Worm (Caenorhabditis elegans) whole organism, late embryonic: Measurements from ENCODE around the gene gcy-1.

ENCODE experiments used
- C08G9.2 ChIP-seq: sonication (generic microtip); optimal IDR thresholded peaks from 2 replicates; lab custom pipeline; 2016; ENCODE audit warnings: mild to moderate bottlenecking, missing genetic modification characterization, moderate library complexity, missing compliant biosample characterization
- K02D7.2 ChIP-seq: sonication (generic microtip); optimal IDR thresholded peaks from 2 replicates; lab custom pipeline; 2017; ENCODE audit warnings: mild to moderate bottlenecking, missing genetic modification characterization, missing compliant biosample characterization
- K09A11.1 ChIP-seq: sonication (generic microtip); optimal IDR thresholded peaks from 2 replicates; lab custom pipeline; 2017; ENCODE audit warnings: antibody characterized with exemption, mild to moderate bottlenecking, missing genetic modification characterization, missing compliant biosample characterization; ENCODE audit not compliant: insufficient read depth
- T23F11.4 ChIP-seq: fragments of 200-800 bp; sonication (Bioruptor generic); optimal IDR thresholded peaks from 2 replicates; lab custom pipeline; 2018; ENCODE audit warnings: mild to moderate bottlenecking, missing genetic modification characterization, missing compliant biosample characterization
- ama-1 ChIP-seq: fragments of 150-350 bp; optimal IDR thresholded peaks from 2 replicates; lab custom pipeline; 2014
- ceh-14 ChIP-seq: sonication (generic microtip); optimal IDR thresholded peaks from 2 replicates; lab custom pipeline; 2016; ENCODE audit warnings: missing genotype, missing genetic modification characterization, missing compliant biosample characterization
- ceh-19 ChIP-seq: fragments of 200-800 bp; sonication (Bioruptor generic); optimal IDR thresholded peaks from 2 replicates; lab custom pipeline; 2018; ENCODE audit warnings: mild to moderate bottlenecking, missing genetic modification characterization, missing compliant biosample characterization
- ceh-2 ChIP-seq: sonication (generic microtip); optimal IDR thresholded peaks from 2 replicates; lab custom pipeline; 2016; ENCODE audit warnings: missing genotype, missing genetic modification characterization, missing compliant biosample characterization
- ceh-22 ChIP-seq: sonication (generic microtip); optimal IDR thresholded peaks from 2 replicates; lab custom pipeline; 2017; ENCODE audit warnings: missing biosample characterization, missing genetic modification characterization
- ceh-24 ChIP-seq: sonication (generic microtip); optimal IDR thresholded peaks from 2 replicates; lab custom pipeline; 2016; ENCODE audit warnings: mild to moderate bottlenecking, missing genetic modification characterization, missing compliant biosample characterization
- ceh-31 ChIP-seq: sonication (generic microtip); optimal IDR thresholded peaks from 2 replicates; lab custom pipeline; 2016; ENCODE audit warnings: missing genetic modification characterization, missing compliant biosample characterization
- ceh-34 ChIP-seq: sonication (generic microtip); optimal IDR thresholded peaks from 2 replicates; lab custom pipeline; 2016; ENCODE audit warnings: mild to moderate bottlenecking, missing genetic modification characterization, missing compliant biosample characterization
- ceh-6 ChIP-seq: fragments of 200-800 bp; sonication (Bioruptor generic); optimal IDR thresholded peaks from 2 replicates; lab custom pipeline; 2018; ENCODE audit warnings: mild to moderate bottlenecking, missing genetic modification characterization, missing compliant biosample characterization
- ceh-9 ChIP-seq: sonication (generic microtip); optimal IDR thresholded peaks from 2 replicates; lab custom pipeline; 2016; ENCODE audit warnings: mild to moderate bottlenecking, missing genetic modification characterization, inconsistent platforms, missing compliant biosample characterization
- che-1 ChIP-seq: sonication (generic microtip); optimal IDR thresholded peaks from 2 replicates; lab custom pipeline; 2016; ENCODE audit warnings: mild to moderate bottlenecking, missing genetic modification characterization, missing compliant biosample characterization
- dmd-4 ChIP-seq: sonication (generic microtip); optimal IDR thresholded peaks from 2 replicates; lab custom pipeline; 2016; ENCODE audit warnings: borderline replicate concordance, missing genetic modification characterization, missing compliant biosample characterization
- eyg-1 ChIP-seq: sonication (generic microtip); optimal IDR thresholded peaks from 2 replicates; lab custom pipeline; 2016; ENCODE audit warnings: missing genotype, missing genetic modification characterization, missing compliant biosample characterization
- fax-1 ChIP-seq: sonication (generic microtip); optimal IDR thresholded peaks from 2 replicates; lab custom pipeline; 2016; ENCODE audit warnings: missing genotype, missing genetic modification characterization, missing compliant biosample characterization
- fkh-10 ChIP-seq: fragments of 150-350 bp; optimal IDR thresholded peaks from 2 replicates; lab custom pipeline; 2014; ENCODE audit warnings: missing biosample characterization, missing genetic modification reagents, missing genetic modification characterization
- fkh-6 ChIP-seq: sonication (generic microtip); optimal IDR thresholded peaks from 2 replicates; lab custom pipeline; 2016; ENCODE audit warnings: missing genetic modification characterization, missing compliant biosample characterization
- lim-6 ChIP-seq: sonication (generic microtip); optimal IDR thresholded peaks from 2 replicates; lab custom pipeline; 2016; ENCODE audit warnings: missing genetic modification characterization, missing compliant biosample characterization
- lin-11 ChIP-seq: fragments of 200-800 bp; sonication (Bioruptor generic); optimal IDR thresholded peaks from 2 replicates; lab custom pipeline; 2018; ENCODE audit warnings: mild to moderate bottlenecking, missing genetic modification characterization, missing compliant biosample characterization
- madf-2 ChIP-seq: sonication (generic microtip); optimal IDR thresholded peaks from 2 replicates; lab custom pipeline; 2017; ENCODE audit warnings: missing genetic modification characterization, missing compliant biosample characterization
- mec-3 ChIP-seq: sonication (generic microtip); optimal IDR thresholded peaks from 2 replicates; lab custom pipeline; 2016; ENCODE audit warnings: borderline replicate concordance, missing genetic modification characterization, missing compliant biosample characterization
- nfya-1 ChIP-seq: sonication (generic microtip); optimal IDR thresholded peaks from 2 replicates; lab custom pipeline; 2017; ENCODE audit warnings: missing genetic modification characterization, mild to moderate bottlenecking, missing compliant biosample characterization, antibody characterized with exemption, moderate library complexity
- nhr-11 ChIP-seq: fragments of 150-350 bp; optimal IDR thresholded peaks from 2 replicates; lab custom pipeline; 2014; ENCODE audit warnings: missing biosample characterization, missing genetic modification characterization
- nhr-232 ChIP-seq: sonication (generic microtip); optimal IDR thresholded peaks from 2 replicates; lab custom pipeline; 2016; ENCODE audit warnings: missing genetic modification characterization, missing compliant biosample characterization
- odd-2 ChIP-seq: sonication (generic microtip); optimal IDR thresholded peaks from 2 replicates; lab custom pipeline; 2017; ENCODE audit warnings: antibody characterized with exemption, mild to moderate bottlenecking, missing genetic modification characterization, missing compliant biosample characterization
- pax-1 ChIP-seq: fragments of 150-350 bp; optimal IDR thresholded peaks from 2 replicates; lab custom pipeline; 2014; ENCODE audit warnings: missing biosample characterization, missing genetic modification characterization
- pha-4 ChIP-seq: fragments of 150-350 bp; optimal IDR thresholded peaks from 2 replicates; lab custom pipeline; 2018; ENCODE audit warnings: missing biosample characterization, missing genetic modification reagents, missing genetic modification characterization
- pqm-1 ChIP-seq: sonication (generic microtip); optimal IDR thresholded peaks from 2 replicates; lab custom pipeline; 2016; ENCODE audit warnings: missing genetic modification characterization, missing compliant biosample characterization
- ref-2 ChIP-seq: sonication (generic microtip); optimal IDR thresholded peaks from 2 replicates; lab custom pipeline; 2016; ENCODE audit warnings: missing genetic modification characterization, missing compliant biosample characterization
- sdc-2 ChIP-seq: sonication (generic microtip); optimal IDR thresholded peaks from 2 replicates; lab custom pipeline; 2016; ENCODE audit warnings: missing genotype, missing genetic modification characterization, missing compliant biosample characterization
- syd-9 ChIP-seq: sonication (generic microtip); optimal IDR thresholded peaks from 2 replicates; lab custom pipeline; 2016; ENCODE audit warnings: mild to moderate bottlenecking, missing genetic modification characterization, moderate library complexity, missing compliant biosample characterization
- unc-3 ChIP-seq, 2 experiments: fragments of 200-800 bp in 1 of 2; sonication (Bioruptor generic) in 1 of 2; sonication (generic microtip) in 1 of 2; conservative IDR thresholded peaks in 1 of 2; optimal IDR thresholded peaks in 1 of 2; 2 replicates each; pipeline versions ENCODE4 v1.3.6 to Lab custom; 2016 to 2022; ENCODE audit warnings: missing compliant biosample characterization in 2 of 2, missing genetic modification characterization in 2 of 2, missing genetic modification reagents in 1 of 2
- unc-86 ChIP-seq: sonication (generic microtip); optimal IDR thresholded peaks from 2 replicates; lab custom pipeline; 2016; ENCODE audit warnings: missing genetic modification characterization, missing compliant biosample characterization
- ztf-16 ChIP-seq: sonication (generic microtip); optimal IDR thresholded peaks from 2 replicates; lab custom pipeline; 2017; ENCODE audit warnings: missing genetic modification characterization, missing compliant biosample characterization

Gene gcy-1

ce11 chrII:9521570-9521969 lies 4.8 kb upstream of the gcy-1 start, which contains the start of gene sra-1:
TSS of gene sra-1 (minus strand) at chrII:9521670.
- TF ChIP-seq lim-6 (tag; lab: Kevin White, UChicago) (no peak), pqm-1 (no peak), ceh-24 (tag; lab: Kevin White, UChicago) (no peak), madf-2 (no peak), ceh-6 (GFP tag; lab: Kevin White, UChicago) (no peak), dmd-4 (tag; lab: Kevin White, UChicago) (no peak), ama-1 (no peak), ztf-16 (tag; lab: Kevin White, UChicago) (no peak), T23F11.4 (GFP tag; lab: Kevin White, UChicago) (no peak), unc-3 (GFP tag; conservative IDR thresholded peaks at IDR 0.05; lab: Robert Waterston, UW) (no peak), unc-3 (tag; optimal IDR thresholded peaks at IDR 0.05; lab: Kevin White, UChicago) (no peak), fkh-10 (GFP tag; lab: Kevin White, UChicago) (no peak), fax-1 (tag; lab: Kevin White, UChicago) (no peak), odd-2 (tag; lab: Kevin White, UChicago) (no peak)

ce11 chrII:9518781-9519180 lies 2.0 kb upstream of the gcy-1 start, which contains the start of the genes sfxn-1.1 and AH6.3:
TSS of gene sfxn-1.1 (minus strand) at chrII:9518881.
TSS of gene AH6.3 (plus strand) at chrII:9519055.
- no peak for TF ChIP-seq ama-1
- no peak for TF ChIP-seq che-1 (tag; lab: Kevin White, UChicago)
- no peak for TF ChIP-seq ceh-19 (GFP tag; lab: Kevin White, UChicago)
- TF ChIP-seq eyg-1 (tag; lab: Kevin White, UChicago) = no peak
- no peak for TF ChIP-seq ceh-14 (tag; lab: Kevin White, UChicago)
- TF ChIP-seq mec-3 (tag; lab: Kevin White, UChicago) = no peak
- TF ChIP-seq pha-4 (tag; lab: Kevin White, UChicago) = no peak
- no peak for TF ChIP-seq K02D7.2 (tag; lab: Kevin White, UChicago)
- no peak for TF ChIP-seq ceh-31 (tag; lab: Kevin White, UChicago)
- TF ChIP-seq lim-6 (tag; lab: Kevin White, UChicago) = no peak
- TF ChIP-seq ceh-34 (tag; lab: Kevin White, UChicago) = no peak
- TF ChIP-seq C08G9.2 (tag; lab: Kevin White, UChicago) = no peak
- TF ChIP-seq fkh-6 (tag; lab: Kevin White, UChicago) = no peak
- TF ChIP-seq K09A11.1 = no peak
- TF ChIP-seq, all 69 proteins: peak for 0

- TF ChIP-seq unc-86 (no peak), pax-1 (no peak), K02D7.2 (tag; lab: Kevin White, UChicago) (no peak), fax-1 (tag; lab: Kevin White, UChicago) (no peak), ceh-22 (no peak)
Measured at ce11 chrII:9507181-9507580, 9.6 kb downstream of the gcy-1 start, which contains the start of gene gcy-3. TSS of gene gcy-3 (minus strand) at chrII:9507281.

ce11 chrII:9501955-9502354 lies 14.8 kb downstream of the gcy-1 start:
- TF ChIP-seq syd-9 (tag; lab: Kevin White, UChicago) (no peak), unc-3 (GFP tag; conservative IDR thresholded peaks at IDR 0.05; lab: Robert Waterston, UW) (no peak), unc-3 (tag; optimal IDR thresholded peaks at IDR 0.05; lab: Kevin White, UChicago) (no peak), ref-2 (tag; lab: Kevin White, UChicago) (no peak), pax-1 (no peak), lin-11 (tag; lab: Kevin White, UChicago) (no peak), ceh-2 (tag; lab: Kevin White, UChicago) (no peak), ceh-22 (no peak), ceh-14 (tag; lab: Kevin White, UChicago) (no peak), nhr-11 (tag; lab: Kevin White, UChicago) (no peak), nhr-232 (tag; lab: Kevin White, UChicago) (no peak), nfya-1 (tag; lab: Kevin White, UChicago) (no peak), mec-3 (tag; lab: Kevin White, UChicago) (no peak), ceh-9 (tag; lab: Kevin White, UChicago) (no peak), fkh-10 (GFP tag; lab: Kevin White, UChicago) (no peak), fkh-6 (tag; lab: Kevin White, UChicago) (no peak), T23F11.4 (GFP tag; lab: Kevin White, UChicago) (no peak), sdc-2 (tag; lab: Kevin White, UChicago) (no peak), odd-2 (tag; lab: Kevin White, UChicago) (no peak), K09A11.1 (no peak), madf-2 (no peak)
